Worm (Caenorhabditis elegans) whole organism, late embryonic: Measurements from ENCODE around the gene clc-1.
A peak's percentile ranks its signal among the peaks of the same experiment; 100 is the strongest.

ENCODE experiments used
- C08G9.2 ChIP-seq: sonication (generic microtip); optimal IDR thresholded peaks from 2 replicates; lab custom pipeline; 2016; ENCODE audit warnings: mild to moderate bottlenecking, missing genetic modification characterization, moderate library complexity, missing compliant biosample characterization
- F13H6.1 ChIP-seq: sonication (generic microtip); optimal IDR thresholded peaks from 2 replicates; lab custom pipeline; 2016; ENCODE audit warnings: missing genetic modification characterization, missing compliant biosample characterization
- K02D7.2 ChIP-seq: sonication (generic microtip); optimal IDR thresholded peaks from 2 replicates; lab custom pipeline; 2017; ENCODE audit warnings: mild to moderate bottlenecking, missing genetic modification characterization, missing compliant biosample characterization
- K09A11.1 ChIP-seq: sonication (generic microtip); optimal IDR thresholded peaks from 2 replicates; lab custom pipeline; 2017; ENCODE audit warnings: antibody characterized with exemption, mild to moderate bottlenecking, missing genetic modification characterization, missing compliant biosample characterization; ENCODE audit not compliant: insufficient read depth
- Y22D7AL.16 ChIP-seq: sonication (generic microtip); optimal IDR thresholded peaks from 2 replicates; lab custom pipeline; 2016; ENCODE audit warnings: missing genetic modification characterization, missing compliant biosample characterization
- ceh-18 ChIP-seq: sonication (generic microtip); optimal IDR thresholded peaks from 2 replicates; lab custom pipeline; 2016; ENCODE audit warnings: missing genetic modification characterization, missing compliant biosample characterization
- ceh-19 ChIP-seq: fragments of 200-800 bp; sonication (Bioruptor generic); optimal IDR thresholded peaks from 2 replicates; lab custom pipeline; 2018; ENCODE audit warnings: mild to moderate bottlenecking, missing genetic modification characterization, missing compliant biosample characterization
- ceh-2 ChIP-seq: sonication (generic microtip); optimal IDR thresholded peaks from 2 replicates; lab custom pipeline; 2016; ENCODE audit warnings: missing genotype, missing genetic modification characterization, missing compliant biosample characterization
- ceh-22 ChIP-seq: sonication (generic microtip); optimal IDR thresholded peaks from 2 replicates; lab custom pipeline; 2017; ENCODE audit warnings: missing biosample characterization, missing genetic modification characterization
- ceh-24 ChIP-seq: sonication (generic microtip); optimal IDR thresholded peaks from 2 replicates; lab custom pipeline; 2016; ENCODE audit warnings: mild to moderate bottlenecking, missing genetic modification characterization, missing compliant biosample characterization
- ceh-31 ChIP-seq: sonication (generic microtip); optimal IDR thresholded peaks from 2 replicates; lab custom pipeline; 2016; ENCODE audit warnings: missing genetic modification characterization, missing compliant biosample characterization
- ceh-34 ChIP-seq: sonication (generic microtip); optimal IDR thresholded peaks from 2 replicates; lab custom pipeline; 2016; ENCODE audit warnings: mild to moderate bottlenecking, missing genetic modification characterization, missing compliant biosample characterization
- ceh-45 ChIP-seq: fragments of 200-800 bp; sonication (Bioruptor generic); IDR thresholded peaks from 2 replicates; pipeline ENCODE4 v1.3.6; 2022; ENCODE audit warnings: missing genetic modification reagents, missing genetic modification characterization, missing compliant biosample characterization
- ceh-6 ChIP-seq: fragments of 200-800 bp; sonication (Bioruptor generic); optimal IDR thresholded peaks from 2 replicates; lab custom pipeline; 2018; ENCODE audit warnings: mild to moderate bottlenecking, missing genetic modification characterization, missing compliant biosample characterization
- ceh-9 ChIP-seq: sonication (generic microtip); optimal IDR thresholded peaks from 2 replicates; lab custom pipeline; 2016; ENCODE audit warnings: mild to moderate bottlenecking, missing genetic modification characterization, inconsistent platforms, missing compliant biosample characterization
- che-1 ChIP-seq: sonication (generic microtip); optimal IDR thresholded peaks from 2 replicates; lab custom pipeline; 2016; ENCODE audit warnings: mild to moderate bottlenecking, missing genetic modification characterization, missing compliant biosample characterization
- dmd-4 ChIP-seq: sonication (generic microtip); optimal IDR thresholded peaks from 2 replicates; lab custom pipeline; 2016; ENCODE audit warnings: borderline replicate concordance, missing genetic modification characterization, missing compliant biosample characterization
- dve-1 ChIP-seq: sonication (generic microtip); optimal IDR thresholded peaks from 2 replicates; lab custom pipeline; 2017; ENCODE audit warnings: antibody characterized with exemption, mild to moderate bottlenecking, missing genetic modification characterization, missing compliant biosample characterization
- elt-2 ChIP-seq: sonication (generic microtip); optimal IDR thresholded peaks from 2 replicates; lab custom pipeline; 2016; ENCODE audit warnings: missing genetic modification reagents, missing genetic modification characterization, missing compliant biosample characterization
- elt-4 ChIP-seq: sonication (generic microtip); optimal IDR thresholded peaks from 2 replicates; lab custom pipeline; 2016; ENCODE audit warnings: missing genetic modification characterization, missing compliant biosample characterization
- ets-4 ChIP-seq: sonication (generic microtip); optimal IDR thresholded peaks from 2 replicates; lab custom pipeline; 2016; ENCODE audit warnings: missing genetic modification characterization, missing compliant biosample characterization
- eyg-1 ChIP-seq: sonication (generic microtip); optimal IDR thresholded peaks from 2 replicates; lab custom pipeline; 2016; ENCODE audit warnings: missing genotype, missing genetic modification characterization, missing compliant biosample characterization
- fax-1 ChIP-seq: sonication (generic microtip); optimal IDR thresholded peaks from 2 replicates; lab custom pipeline; 2016; ENCODE audit warnings: missing genotype, missing genetic modification characterization, missing compliant biosample characterization
- fkh-6 ChIP-seq: sonication (generic microtip); optimal IDR thresholded peaks from 2 replicates; lab custom pipeline; 2016; ENCODE audit warnings: missing genetic modification characterization, missing compliant biosample characterization
- gmeb-2 ChIP-seq: sonication (generic microtip); optimal IDR thresholded peaks from 2 replicates; lab custom pipeline; 2016; ENCODE audit warnings: missing genetic modification characterization, inconsistent platforms, missing compliant biosample characterization
- hlh-15 ChIP-seq: sonication (generic microtip); optimal IDR thresholded peaks from 2 replicates; lab custom pipeline; 2016; ENCODE audit warnings: missing genetic modification characterization, missing compliant biosample characterization
- hlh-30 ChIP-seq: sonication (generic microtip); optimal IDR thresholded peaks from 2 replicates; lab custom pipeline; 2017; ENCODE audit warnings: antibody characterized with exemption, missing genetic modification characterization, missing compliant biosample characterization; ENCODE audit not compliant: insufficient read depth
- hlh-8 ChIP-seq: sonication (generic microtip); optimal IDR thresholded peaks from 2 replicates; lab custom pipeline; 2016; ENCODE audit warnings: missing genotype, missing genetic modification characterization, missing compliant biosample characterization
- lim-6 ChIP-seq: sonication (generic microtip); optimal IDR thresholded peaks from 2 replicates; lab custom pipeline; 2016; ENCODE audit warnings: missing genetic modification characterization, missing compliant biosample characterization
- lin-11 ChIP-seq: fragments of 200-800 bp; sonication (Bioruptor generic); optimal IDR thresholded peaks from 2 replicates; lab custom pipeline; 2018; ENCODE audit warnings: mild to moderate bottlenecking, missing genetic modification characterization, missing compliant biosample characterization
- madf-2 ChIP-seq: sonication (generic microtip); optimal IDR thresholded peaks from 2 replicates; lab custom pipeline; 2017; ENCODE audit warnings: missing genetic modification characterization, missing compliant biosample characterization
- nfya-1 ChIP-seq: sonication (generic microtip); optimal IDR thresholded peaks from 2 replicates; lab custom pipeline; 2017; ENCODE audit warnings: missing genetic modification characterization, mild to moderate bottlenecking, missing compliant biosample characterization, antibody characterized with exemption, moderate library complexity
- nhr-11 ChIP-seq: fragments of 150-350 bp; optimal IDR thresholded peaks from 2 replicates; lab custom pipeline; 2014; ENCODE audit warnings: missing biosample characterization, missing genetic modification characterization
- npax-4 ChIP-seq: sonication (generic microtip); optimal IDR thresholded peaks from 2 replicates; lab custom pipeline; 2016; ENCODE audit warnings: missing genetic modification characterization, missing compliant biosample characterization
- odd-2 ChIP-seq: sonication (generic microtip); optimal IDR thresholded peaks from 2 replicates; lab custom pipeline; 2017; ENCODE audit warnings: antibody characterized with exemption, mild to moderate bottlenecking, missing genetic modification characterization, missing compliant biosample characterization
- pat-9 ChIP-seq: fragments of 200-800 bp; sonication (Bioruptor generic); optimal IDR thresholded peaks from 2 replicates; lab custom pipeline; 2018; ENCODE audit warnings: mild to moderate bottlenecking, missing genetic modification characterization, moderate library complexity, missing compliant biosample characterization
- pax-1 ChIP-seq: fragments of 150-350 bp; optimal IDR thresholded peaks from 2 replicates; lab custom pipeline; 2014; ENCODE audit warnings: missing biosample characterization, missing genetic modification characterization
- pha-2 ChIP-seq: sonication (generic microtip); optimal IDR thresholded peaks from 2 replicates; lab custom pipeline; 2017; ENCODE audit warnings: mild to moderate bottlenecking, missing genetic modification characterization, missing compliant biosample characterization
- pha-4 ChIP-seq: fragments of 150-350 bp; optimal IDR thresholded peaks from 2 replicates; lab custom pipeline; 2018; ENCODE audit warnings: missing biosample characterization, missing genetic modification reagents, missing genetic modification characterization
- pqm-1 ChIP-seq: sonication (generic microtip); optimal IDR thresholded peaks from 2 replicates; lab custom pipeline; 2016; ENCODE audit warnings: missing genetic modification characterization, missing compliant biosample characterization
- ref-2 ChIP-seq: sonication (generic microtip); optimal IDR thresholded peaks from 2 replicates; lab custom pipeline; 2016; ENCODE audit warnings: missing genetic modification characterization, missing compliant biosample characterization
- rnt-1 ChIP-seq: sonication (generic microtip); optimal IDR thresholded peaks from 2 replicates; lab custom pipeline; 2016; ENCODE audit warnings: missing genetic modification characterization, missing compliant biosample characterization
- sdc-2 ChIP-seq: sonication (generic microtip); optimal IDR thresholded peaks from 2 replicates; lab custom pipeline; 2016; ENCODE audit warnings: missing genotype, missing genetic modification characterization, missing compliant biosample characterization
- sox-4 ChIP-seq: sonication (generic microtip); optimal IDR thresholded peaks from 2 replicates; lab custom pipeline; 2017; ENCODE audit warnings: mild to moderate bottlenecking, missing genetic modification characterization, inconsistent platforms, missing compliant biosample characterization
- syd-9 ChIP-seq: sonication (generic microtip); optimal IDR thresholded peaks from 2 replicates; lab custom pipeline; 2016; ENCODE audit warnings: mild to moderate bottlenecking, missing genetic modification characterization, moderate library complexity, missing compliant biosample characterization
- tbx-2 ChIP-seq: sonication (generic microtip); optimal IDR thresholded peaks from 2 replicates; lab custom pipeline; 2016; ENCODE audit warnings: missing genetic modification characterization, missing compliant biosample characterization
- tbx-7 ChIP-seq: sonication (generic microtip); optimal IDR thresholded peaks from 2 replicates; lab custom pipeline; 2016; ENCODE audit warnings: missing genotype, missing genetic modification characterization, missing compliant biosample characterization
- unc-3 ChIP-seq, 2 experiments: fragments of 200-800 bp in 1 of 2; sonication (Bioruptor generic) in 1 of 2; sonication (generic microtip) in 1 of 2; conservative IDR thresholded peaks in 1 of 2; optimal IDR thresholded peaks in 1 of 2; 2 replicates each; pipeline versions ENCODE4 v1.3.6 to Lab custom; 2016 to 2022; ENCODE audit warnings: missing compliant biosample characterization in 2 of 2, missing genetic modification characterization in 2 of 2, missing genetic modification reagents in 1 of 2
- unc-42 ChIP-seq: sonication (generic microtip); optimal IDR thresholded peaks from 2 replicates; lab custom pipeline; 2016; ENCODE audit warnings: missing genotype, missing genetic modification characterization, missing compliant biosample characterization
- unc-86 ChIP-seq: sonication (generic microtip); optimal IDR thresholded peaks from 2 replicates; lab custom pipeline; 2016; ENCODE audit warnings: missing genetic modification characterization, missing compliant biosample characterization
- zip-5 ChIP-seq: sonication (generic microtip); optimal IDR thresholded peaks from 2 replicates; lab custom pipeline; 2016; ENCODE audit warnings: missing genetic modification characterization, missing compliant biosample characterization
- ztf-16 ChIP-seq: sonication (generic microtip); optimal IDR thresholded peaks from 2 replicates; lab custom pipeline; 2017; ENCODE audit warnings: missing genetic modification characterization, missing compliant biosample characterization

The clc-1 gene

ce11 chrX:11031047-11031695 lies 16.1 kb upstream of the clc-1 start:
- TF ChIP-seq tbx-2 (tag; lab: Kevin White, UChicago) (peak; percentile 96), pha-2 (tag; lab: Kevin White, UChicago) (peak; percentile 57), ceh-22 (tag; lab: Kevin White, UChicago) (peak; percentile 18), ceh-18 (peak; percentile 86), sox-4 (tag; lab: Kevin White, UChicago) (no peak), odd-2 (tag; lab: Kevin White, UChicago) (no peak), ceh-45 (no peak), lim-6 (tag; lab: Kevin White, UChicago) (peak; percentile 45), F13H6.1 (tag; lab: Kevin White, UChicago) (peak; percentile 78), elt-4 (no peak), fkh-6 (tag; lab: Kevin White, UChicago) (no peak), ets-4 (tag; lab: Kevin White, UChicago) (peak; percentile 74), K02D7.2 (no peak), syd-9 (tag; lab: Kevin White, UChicago) (peak; percentile 73), ztf-16 (tag; lab: Kevin White, UChicago) (peak; percentile 64), ceh-6 (GFP tag; lab: Kevin White, UChicago) (peak; percentile 76), ceh-34 (peak; percentile 90), Y22D7AL.16 (tag; lab: Kevin White, UChicago) (no peak), nhr-11 (tag; lab: Kevin White, UChicago) (no peak), pat-9 (tag; lab: Kevin White, UChicago) (peak; percentile 52), zip-5 (tag; lab: Kevin White, UChicago) (no peak), gmeb-2 (no peak), hlh-8 (peak; percentile 69), unc-3 (GFP tag; conservative IDR thresholded peaks at IDR 0.05; lab: Robert Waterston, UW) (0 out of 2 replicates have a peak, but pooled peaks have one; percentile 14), unc-3 (tag; optimal IDR thresholded peaks at IDR 0.05; lab: Kevin White, UChicago) (no peak), C08G9.2 (tag; lab: Kevin White, UChicago) (peak; percentile 75), eyg-1 (peak; percentile 71), che-1 (tag; lab: Kevin White, UChicago) (no peak), npax-4 (tag; lab: Kevin White, UChicago) (no peak), sdc-2 (tag; lab: Kevin White, UChicago) (peak; percentile 83), ceh-19 (peak; percentile 51), fax-1 (tag; lab: Kevin White, UChicago) (no peak), unc-42 (tag; lab: Kevin White, UChicago) (peak; percentile 85), hlh-30 (tag; lab: Kevin White, UChicago) (peak; percentile 72), ceh-24 (tag; lab: Kevin White, UChicago) (no peak), ceh-9 (tag; lab: Kevin White, UChicago) (no peak), dmd-4 (tag; lab: Kevin White, UChicago) (no peak), pha-4 (tag; lab: Kevin White, UChicago) (no peak), madf-2 (peak; percentile 73), rnt-1 (peak; percentile 94), pqm-1 (tag; lab: Kevin White, UChicago) (no peak), ceh-2 (tag; lab: Kevin White, UChicago) (peak; percentile 86), ceh-31 (tag; lab: Kevin White, UChicago) (peak; percentile 97), hlh-15 (no peak), elt-2 (peak; percentile 40), ref-2 (tag; lab: Kevin White, UChicago) (peak; percentile 89), tbx-7 (tag; lab: Kevin White, UChicago) (peak; percentile 58), pax-1 (tag; lab: Kevin White, UChicago) (peak; percentile 67), unc-86 (tag; lab: Kevin White, UChicago) (no peak), K09A11.1 (tag; lab: Kevin White, UChicago) (peak; percentile 16), nfya-1 (tag; lab: Kevin White, UChicago) (peak; percentile 89), lin-11 (no peak), dve-1 (peak; percentile 52)
